Worm (Caenorhabditis elegans): Measurements from ENCODE around the gene C24G6.8.

C24G6.8 gene

ce11 chrV:5488766-5489165 is 46.9 kb downstream of the C24G6.8 start, which contains the start of gene grl-18:
Gene grl-18 (minus strand): TSS chrV:5488866.
- no peak for TF ChIP-seq pag-3 (tag; optimal IDR thresholded peaks at IDR 0.05; ENCODE audit: borderline replicate concordance)
- no peak for TF ChIP-seq ztf-16 (tag; optimal IDR thresholded peaks at IDR 0.05)
- no peak for TF ChIP-seq npax-4 (tag; optimal IDR thresholded peaks at IDR 0.05)
- no peak for TF ChIP-seq dmd-4 (tag; optimal IDR thresholded peaks at IDR 0.05; ENCODE audit: borderline replicate concordance)
- no peak for TF ChIP-seq C08G9.2 (tag; optimal IDR thresholded peaks at IDR 0.05)

ce11 chrV:5487180-5487579 is 48.5 kb downstream of the C24G6.8 start:
- TF ChIP-seq dve-1 (tag; optimal IDR thresholded peaks at IDR 0.05): no peak
- TF ChIP-seq lin-11 (tag; optimal IDR thresholded peaks at IDR 0.05): no peak
- no peak for TF ChIP-seq unc-86 (tag; optimal IDR thresholded peaks at IDR 0.05)
- TF ChIP-seq pag-3 (tag; optimal IDR thresholded peaks at IDR 0.05; ENCODE audit: borderline replicate concordance): no peak
- TF ChIP-seq unc-55 (GFP tag; optimal IDR thresholded peaks at IDR 0.05): no peak
- TF ChIP-seq sox-2 (GFP tag; IDR thresholded peaks at IDR 0.05): no peak
- TF ChIP-seq F13H6.1 (tag; optimal IDR thresholded peaks at IDR 0.05): no peak
- TF ChIP-seq fkh-10 (GFP tag; optimal IDR thresholded peaks at IDR 0.05): no peak
- no peak for TF ChIP-seq rnt-1 (tag; optimal IDR thresholded peaks at IDR 0.05)

ce11 chrV:5484866-5485265 is 50.8 kb downstream of the C24G6.8 start, which contains the start of gene srg-65:
Gene srg-65 (minus strand): TSS chrV:5484966.
- TF ChIP-seq ttx-3 (tag; optimal IDR thresholded peaks at IDR 0.05): no peak
- no peak for TF ChIP-seq ets-4 (tag; optimal IDR thresholded peaks at IDR 0.05)

All from whole organism, late embryonic.